Worm (Caenorhabditis elegans) whole organism, mixed stage, embryonic: ENCODE data around the gene set-30.
A peak's percentile ranks its signal among the peaks of the same experiment; 100 is the strongest.

Source experiments
- bed-3 ChIP-seq: fragments of 200-800 bp; sonication (Bioruptor generic); optimal IDR thresholded peaks from 3 replicates; lab custom pipeline; 2018; ENCODE audit warnings: mild to moderate bottlenecking, missing genetic modification characterization, moderate library complexity, missing compliant biosample characterization
- blmp-1 ChIP-seq: fragments of 150-350 bp; optimal IDR thresholded peaks from 2 replicates; lab custom pipeline; 2014; ENCODE audit warnings: missing biosample characterization, missing genetic modification characterization
- ceh-39 ChIP-seq: fragments of 150-350 bp; optimal IDR thresholded peaks from 2 replicates; lab custom pipeline; 2014; ENCODE audit warnings: missing biosample characterization, missing genetic modification characterization
- ceh-43 ChIP-seq: fragments of 200-800 bp; sonication (Bioruptor generic); optimal IDR thresholded peaks from 2 replicates; lab custom pipeline; 2018; ENCODE audit warnings: mild to moderate bottlenecking, missing genetic modification characterization, moderate library complexity, missing compliant biosample characterization
- ceh-83 ChIP-seq: fragments of 200-800 bp; sonication (Bioruptor generic); optimal IDR thresholded peaks from 2 replicates; lab custom pipeline; 2018; ENCODE audit warnings: mild to moderate bottlenecking, missing genetic modification characterization, missing compliant biosample characterization
- cnd-1 ChIP-seq: fragments of 200-800 bp; sonication (Bioruptor generic); optimal IDR thresholded peaks from 2 replicates; lab custom pipeline; 2018; ENCODE audit warnings: mild to moderate bottlenecking, missing genetic modification characterization, missing compliant biosample characterization
- drap-1 ChIP-seq: fragments of 200-800 bp; sonication (Bioruptor generic); optimal IDR thresholded peaks from 3 replicates; lab custom pipeline; 2018; ENCODE audit warnings: mild to moderate bottlenecking, missing genetic modification characterization, missing compliant biosample characterization
- elt-1 ChIP-seq: sonication (generic microtip); optimal IDR thresholded peaks from 2 replicates; lab custom pipeline; 2017; ENCODE audit warnings: missing genetic modification characterization, mild to moderate bottlenecking, missing compliant biosample characterization, antibody characterized with exemption, moderate library complexity, borderline replicate concordance; ENCODE audit not compliant: insufficient read depth
- ham-2 ChIP-seq: fragments of 200-800 bp; sonication (Bioruptor generic); optimal IDR thresholded peaks from 2 replicates; lab custom pipeline; 2018; ENCODE audit warnings: mild to moderate bottlenecking, missing genetic modification characterization, missing compliant biosample characterization
- hlh-1 ChIP-seq: fragments of 150-350 bp; optimal IDR thresholded peaks from 2 replicates; lab custom pipeline; 2014; ENCODE audit warnings: missing biosample characterization, missing genetic modification reagents, missing genetic modification characterization
- lin-13 ChIP-seq: fragments of 150-350 bp; optimal IDR thresholded peaks from 2 replicates; lab custom pipeline; 2014; ENCODE audit warnings: missing biosample characterization, missing genetic modification characterization
- lin-32 ChIP-seq: fragments of 200-800 bp; sonication (Bioruptor generic); optimal IDR thresholded peaks from 2 replicates; lab custom pipeline; 2018; ENCODE audit warnings: mild to moderate bottlenecking, missing genetic modification characterization, missing compliant biosample characterization
- lsy-2 ChIP-seq: fragments of 150-350 bp; optimal IDR thresholded peaks from 2 replicates; lab custom pipeline; 2014; ENCODE audit warnings: missing biosample characterization, missing genetic modification characterization
- mab-5 ChIP-seq: fragments of 150-350 bp; optimal IDR thresholded peaks from 2 replicates; lab custom pipeline; 2014; ENCODE audit warnings: missing biosample characterization, missing genetic modification characterization
- mep-1 ChIP-seq: fragments of 150-350 bp; optimal IDR thresholded peaks from 2 replicates; lab custom pipeline; 2017; ENCODE audit warnings: missing biosample characterization, missing genetic modification reagents, missing genetic modification characterization, inconsistent platforms
- mls-2 ChIP-seq: sonication (generic microtip); optimal IDR thresholded peaks from 2 replicates; lab custom pipeline; 2016; ENCODE audit warnings: mild to moderate bottlenecking, missing genetic modification characterization, moderate library complexity, missing compliant biosample characterization
- nhr-12 ChIP-seq: fragments of 150-350 bp; optimal IDR thresholded peaks from 2 replicates; lab custom pipeline; 2014; ENCODE audit warnings: missing biosample characterization, missing genetic modification characterization
- nhr-2 ChIP-seq: fragments of 150-350 bp; optimal IDR thresholded peaks from 2 replicates; lab custom pipeline; 2014; ENCODE audit warnings: missing biosample characterization, missing genetic modification characterization
- nhr-237 ChIP-seq: fragments of 150-350 bp; optimal IDR thresholded peaks from 2 replicates; lab custom pipeline; 2014; ENCODE audit warnings: missing biosample characterization, missing genetic modification characterization
- nhr-28 ChIP-seq: fragments of 150-350 bp; optimal IDR thresholded peaks from 2 replicates; lab custom pipeline; 2014; ENCODE audit warnings: missing biosample characterization, missing genetic modification characterization
- nhr-76 ChIP-seq: sonication (generic microtip); optimal IDR thresholded peaks from 2 replicates; lab custom pipeline; 2017; ENCODE audit warnings: missing biosample characterization, missing genetic modification characterization
- sem-2 ChIP-seq: fragments of 200-800 bp; sonication (Bioruptor generic); optimal IDR thresholded peaks from 2 replicates; lab custom pipeline; 2018; ENCODE audit warnings: mild to moderate bottlenecking, missing genetic modification characterization, missing compliant biosample characterization
- snpc-4 ChIP-seq: fragments of 150-350 bp; optimal IDR thresholded peaks from 2 replicates; lab custom pipeline; 2014; ENCODE audit warnings: missing biosample characterization, missing genetic modification characterization
- tbx-8 ChIP-seq: fragments of 200-800 bp; sonication (Bioruptor generic); optimal IDR thresholded peaks from 2 replicates; lab custom pipeline; 2018; ENCODE audit warnings: mild to moderate bottlenecking, missing genetic modification characterization, moderate library complexity, missing compliant biosample characterization
- unc-120 ChIP-seq: sonication (generic microtip); optimal IDR thresholded peaks from 2 replicates; lab custom pipeline; 2017; ENCODE audit warnings: missing genetic modification characterization, missing compliant biosample characterization; ENCODE audit not compliant: poor library complexity, severe bottlenecking
- unc-39 ChIP-seq: fragments of 150-350 bp; optimal IDR thresholded peaks from 2 replicates; lab custom pipeline; 2014; ENCODE audit warnings: missing biosample characterization, missing genetic modification characterization
- ztf-11 ChIP-seq: fragments of 150-350 bp; optimal IDR thresholded peaks from 2 replicates; lab custom pipeline; 2014; ENCODE audit warnings: missing biosample characterization, missing genetic modification characterization

set-30 gene

ce11 chrX:4992523-4992922, 6.5 kb upstream of the set-30 start:
- TF ChIP-seq nhr-28 (tag; lab: Kevin White, UChicago) (no peak), mls-2 (no peak), sem-2 (no peak), lin-13 (no peak), unc-39 (tag; lab: Kevin White, UChicago) (no peak), snpc-4 (tag; lab: Kevin White, UChicago) (no peak), drap-1 (no peak), lsy-2 (no peak), lin-32 (GFP tag; lab: Kevin White, UChicago) (no peak), hlh-1 (tag; lab: Kevin White, UChicago) (no peak), cnd-1 (tag; lab: Kevin White, UChicago) (no peak), blmp-1 (tag; lab: Kevin White, UChicago) (no peak), nhr-2 (tag; lab: Kevin White, UChicago) (no peak), nhr-237 (tag; lab: Kevin White, UChicago) (no peak)

- TF ChIP-seq tbx-8 (no peak), lin-13 (peak; percentile 10), mep-1 (tag; lab: Kevin White, UChicago) (peak; percentile 54), nhr-2 (tag; lab: Kevin White, UChicago) (peak; percentile 58)
Measured at ce11 chrX:4997548-4998087, 1.5 kb upstream of the set-30 start, which contains the start of gene ZC8.6. ZC8.6 (minus strand) TSS chrX:4997598.

- TF ChIP-seq ceh-83 (GFP tag; lab: Kevin White, UChicago) (no peak), unc-120 (tag; lab: Kevin White, UChicago) (no peak), nhr-28 (tag; lab: Kevin White, UChicago) (no peak)
Measured at ce11 chrX:5004940-5005339, 5.9 kb downstream of the set-30 start, which contains the start of gene hsd-2. hsd-2 (plus strand) TSS chrX:5005240.

ce11 chrX:5006972-5007371, 7.9 kb downstream of the set-30 start:
- no peak for TF ChIP-seq bed-3

DNA sequence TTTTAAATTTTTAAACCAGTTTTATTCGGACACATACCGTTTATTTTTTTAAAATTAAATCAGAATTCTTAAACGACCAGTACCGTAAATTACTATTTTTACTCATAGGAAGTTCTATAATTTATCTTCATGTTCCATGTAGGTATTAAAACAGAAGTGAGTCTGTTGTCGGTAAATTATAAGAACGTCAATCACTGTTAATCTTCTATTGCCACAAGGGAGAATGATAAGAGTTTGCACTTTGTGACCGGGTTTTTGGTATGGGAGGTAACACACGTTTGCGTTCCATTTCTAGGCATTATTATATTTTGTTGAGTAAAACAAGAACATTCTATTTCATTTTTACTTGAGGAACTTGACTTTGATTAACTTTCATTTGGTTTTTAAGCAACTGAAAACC, 9.9 kb downstream of the set-30 start, which contains the start of gene hsd-3:
Gene hsd-3, plus strand, starts transcription at position 301 of the 400 bp plus-strand sequence.
- no peak for TF ChIP-seq lin-13
- TF ChIP-seq sem-2: no peak
- no peak for TF ChIP-seq lin-32 (GFP tag; lab: Kevin White, UChicago)
- TF ChIP-seq ceh-39: no peak
- no peak for TF ChIP-seq mab-5 (tag; lab: Kevin White, UChicago)
- no peak for TF ChIP-seq elt-1 (tag; lab: Kevin White, UChicago)
- TF ChIP-seq ceh-43: no peak

ce11 chrX:5013826-5014225, 14.8 kb downstream of the set-30 start, which contains the start of gene ZC449.7:
ZC449.7 (plus strand) TSS chrX:5014074.
- TF ChIP-seq hlh-1 (tag; lab: Kevin White, UChicago) (no peak), nhr-76 (tag; lab: Kevin White, UChicago) (no peak), mep-1 (tag; lab: Kevin White, UChicago) (no peak), unc-39 (tag; lab: Kevin White, UChicago) (no peak), unc-120 (tag; lab: Kevin White, UChicago) (no peak), ztf-11 (no peak), snpc-4 (tag; lab: Kevin White, UChicago) (no peak), ham-2 (GFP tag; lab: Kevin White, UChicago) (no peak), nhr-12 (tag; lab: Kevin White, UChicago) (no peak), mab-5 (tag; lab: Kevin White, UChicago) (no peak), nhr-237 (tag; lab: Kevin White, UChicago) (no peak), lin-32 (GFP tag; lab: Kevin White, UChicago) (no peak), mls-2 (no peak), sem-2 (no peak), bed-3 (no peak), lin-13 (no peak), elt-1 (tag; lab: Kevin White, UChicago) (no peak), ceh-39 (no peak), nhr-2 (tag; lab: Kevin White, UChicago) (no peak), tbx-8 (no peak)
